Worm (Caenorhabditis elegans) whole organism, L4/young adult: ENCODE results near the gene snx-13.

ENCODE experiments used
- W03F9.2 ChIP-seq: fragments of 150-350 bp; optimal IDR thresholded peaks from 2 replicates; lab custom pipeline; 2014; ENCODE audit warnings: missing biosample characterization, missing genetic modification characterization
- dao-5 ChIP-seq: sonication (generic microtip); optimal IDR thresholded peaks from 2 replicates; lab custom pipeline; 2016; ENCODE audit warnings: missing genotype, missing genetic modification characterization, moderate library complexity, missing compliant biosample characterization
- him-1 ChIP-seq: sonication (generic microtip); optimal IDR thresholded peaks from 2 replicates; lab custom pipeline; 2016; ENCODE audit warnings: missing genotype, missing genetic modification reagents, missing genetic modification characterization, missing compliant biosample characterization

DNA sequence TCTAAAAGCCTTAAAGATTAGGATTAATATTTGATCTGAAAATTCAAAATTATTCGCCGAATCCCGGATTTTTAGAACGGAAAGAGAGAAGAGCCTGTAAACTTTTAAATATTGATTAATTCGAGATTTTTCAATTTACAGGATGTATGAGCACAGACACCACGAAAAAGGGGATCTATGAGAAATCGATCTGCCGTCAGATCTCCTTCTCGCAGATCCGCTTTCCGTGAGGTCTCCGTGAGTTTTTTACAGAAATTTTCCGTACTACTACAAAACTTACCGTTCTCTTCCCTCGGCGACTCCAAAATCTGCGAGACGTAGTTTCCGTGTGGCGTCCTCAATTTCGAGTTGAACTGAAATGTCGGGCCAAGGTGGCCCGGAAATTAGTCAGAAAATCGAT is 21.0 kb upstream of the snx-13 start:
- TF ChIP-seq dao-5 (no peak), W03F9.2 (tag; lab: Kevin White, UChicago) (no peak), him-1 (tag; lab: Kevin White, UChicago) (no peak)
